Fruit fly (Drosophila melanogaster): ENCODE measurements around the gene btsz.

btsz gene

DNA sequence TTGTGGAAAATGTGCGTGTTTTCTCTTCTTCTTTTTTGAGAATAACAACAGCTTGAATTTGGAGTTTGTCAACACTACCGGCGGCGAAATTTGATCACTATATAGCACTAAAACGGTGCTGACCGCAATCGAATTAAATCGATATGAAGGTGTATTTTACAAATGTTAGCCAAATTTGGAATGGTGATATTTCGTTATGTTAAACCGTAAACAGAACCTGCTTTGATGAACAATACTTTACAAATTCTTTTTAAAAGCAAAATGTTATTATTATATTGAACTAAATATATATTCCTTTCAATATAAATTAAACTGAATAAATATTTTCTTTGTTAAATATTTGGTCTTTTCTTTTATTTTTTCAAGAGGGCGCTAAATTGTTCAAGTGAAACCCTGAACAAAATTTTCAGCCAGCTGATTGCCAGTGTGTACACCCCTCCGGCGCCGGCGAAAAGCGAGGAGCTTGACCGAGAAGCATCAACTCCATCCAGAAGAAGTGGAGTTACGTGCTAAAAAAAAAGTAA lies 10.8 kb upstream of the btsz start, which contains the start of the genes Rrp6, CG33331 and CG33332 (continued):
- TF ChIP-seq CG17612 (GFP tag; IDR thresholded peaks at IDR 0.05) (no peak), CG3065 (GFP tag; optimal IDR thresholded peaks at IDR 0.05) (peak; percentile 36), zf30C (GFP tag; optimal IDR thresholded peaks at IDR 0.05) (no peak), Dref (GFP tag; IDR thresholded peaks at IDR 0.05) (peak; percentile 57), CG14050 (GFP tag; IDR thresholded peaks at IDR 0.05) (0 out of 3 replicates have a peak, but pooled peaks have one; percentile 15), sens-2 (GFP tag; IDR thresholded peaks at IDR 0.05) (no peak), CG18011 (GFP tag; optimal IDR thresholded peaks at IDR 0.05) (peak; percentile 58), CG14667 (GFP tag; IDR thresholded peaks at IDR 0.05) (peak; percentile 40; the same call in 1 of the 2 replicates), CG18476 (GFP tag; optimal IDR thresholded peaks at IDR 0.05) (peak; percentile 54), bbx (GFP tag; IDR thresholded peaks at IDR 0.05; ENCODE audit: partially characterized antibody) (peak; percentile 63), sisA (GFP tag; IDR thresholded peaks at IDR 0.05) (0 out of 2 replicates have a peak, but pooled peaks have one; percentile 18), CG15073 (GFP tag; optimal IDR thresholded peaks at IDR 0.05) (no peak), dm (GFP tag; optimal IDR thresholded peaks at IDR 0.05) (peak; percentile 84), CG9437 (GFP tag; optimal IDR thresholded peaks at IDR 0.05) (peak; percentile 66), Atf-2 (GFP tag; optimal IDR thresholded peaks at IDR 0.05) (peak; percentile 35), CG12104 (GFP tag; optimal IDR thresholded peaks at IDR 0.05) (peak; percentile 72), zen2 (GFP tag; IDR thresholded peaks at IDR 0.05; ENCODE audit: partially characterized antibody) (peak; percentile 82), fu2 (GFP tag; optimal IDR thresholded peaks at IDR 0.05) (peak; percentile 66), CG12744 (GFP tag; optimal IDR thresholded peaks at IDR 0.05) (no peak), CG12071 (GFP tag; optimal IDR thresholded peaks at IDR 0.05) (peak; percentile 33), Doc3 (GFP tag; IDR thresholded peaks at IDR 0.05; ENCODE audit: partially characterized antibody) (peak; percentile 41; the same call in 1 of the 3 replicates), CG1647 (GFP tag; optimal IDR thresholded peaks at IDR 0.05) (peak; percentile 26), Xbp1 (GFP tag; optimal IDR thresholded peaks at IDR 0.05) (peak; percentile 78), Dip3 (GFP tag; optimal IDR thresholded peaks at IDR 0.05) (peak; percentile 67), rib (GFP tag; IDR thresholded peaks at IDR 0.05) (peak; percentile 10; the same call in 1 of the 2 replicates), CG2202 (tag; optimal IDR thresholded peaks at IDR 0.05) (no peak), CG11085 (GFP tag; IDR thresholded peaks at IDR 0.05) (peak; percentile 61), NC2α (GFP tag; optimal IDR thresholded peaks at IDR 0.05) (no peak), CG11696 (GFP tag; IDR thresholded peaks at IDR 0.05) (no peak), Deaf1 (tag; optimal IDR thresholded peaks at IDR 0.05) (no peak), CG11456 (GFP tag; IDR thresholded peaks at IDR 0.05) (peak; percentile 61; the same call in 2 of the 3 replicates), gsb (GFP tag; IDR thresholded peaks at IDR 0.05) (no peak), CG17568 (GFP tag; optimal IDR thresholded peaks at IDR 0.05) (no peak), zfh2 (GFP tag; optimal IDR thresholded peaks at IDR 0.05) (peak; percentile 76), Bdp1 (GFP tag; optimal IDR thresholded peaks at IDR 0.05) (peak; percentile 44), CG2129 (GFP tag; IDR thresholded peaks at IDR 0.05; ENCODE audit: partially characterized antibody) (no peak), CG5953 (GFP tag; IDR thresholded peaks at IDR 0.05) (no peak), CG4820 (GFP tag; optimal IDR thresholded peaks at IDR 0.05) (no peak), Kr (GFP tag; optimal IDR thresholded peaks at IDR 0.05) (no peak), toy (GFP tag; IDR thresholded peaks at IDR 0.05) (no peak), YL-1 (GFP tag; optimal IDR thresholded peaks at IDR 0.05) (peak; percentile 79), Bgb (GFP tag; IDR thresholded peaks at IDR 0.05; ENCODE audit: partially characterized antibody) (peak; percentile 58), CG8388 (GFP tag; optimal IDR thresholded peaks at IDR 0.05) (peak; percentile 31), jigr1 (GFP tag; IDR thresholded peaks at IDR 0.05) (no peak), CG3281 (GFP tag; optimal IDR thresholded peaks at IDR 0.05) (peak; percentile 87), CG4404 (GFP tag; IDR thresholded peaks at IDR 0.05) (peak; percentile 55), CG17186 (GFP tag; optimal IDR thresholded peaks at IDR 0.05) (peak; percentile 54), ash1 (GFP tag; optimal IDR thresholded peaks at IDR 0.05) (no peak), Sox102F (GFP tag; optimal IDR thresholded peaks at IDR 0.05) (no peak), ranshi (GFP tag; IDR thresholded peaks at IDR 0.05) (peak; percentile 43; the same call in 1 of the 2 replicates), CG4854 (GFP tag; optimal IDR thresholded peaks at IDR 0.05) (peak; percentile 31)
